Worm (Caenorhabditis elegans) whole organism, L4 larva: ENCODE data around the gene eng-1.

ENCODE experiments used
- F44E2.7 ChIP-seq: fragments of 200-800 bp; sonication (Bioruptor generic); IDR thresholded peaks from 2 replicates; pipeline ENCODE4 v2.1.2; 2022; ENCODE audit warnings: missing genetic modification characterization, missing compliant biosample characterization
- ceh-28 ChIP-seq: fragments of 150-350 bp; optimal IDR thresholded peaks from 2 replicates; lab custom pipeline; 2014; ENCODE audit warnings: missing biosample characterization, missing genetic modification reagents, missing genetic modification characterization
- ceh-82 ChIP-seq: sonication (generic microtip); optimal IDR thresholded peaks from 2 replicates; lab custom pipeline; 2017; ENCODE audit warnings: missing biosample characterization, missing genetic modification characterization
- daf-8 ChIP-seq: fragments of 200-800 bp; sonication (Bioruptor generic); IDR thresholded peaks from 2 replicates; pipeline ENCODE4 v1.3.6; 2022; ENCODE audit warnings: missing genetic modification characterization, missing compliant biosample characterization
- lin-13 ChIP-seq: fragments of 150-350 bp; optimal IDR thresholded peaks from 2 replicates; lab custom pipeline; 2014; ENCODE audit warnings: missing biosample characterization, missing genetic modification reagents, missing genetic modification characterization
- lin-39 ChIP-seq: fragments of 150-350 bp; optimal IDR thresholded peaks from 2 replicates; lab custom pipeline; 2014; ENCODE audit warnings: missing biosample characterization, missing genetic modification reagents, missing genetic modification characterization
- mdl-1 ChIP-seq, 2 experiments: fragments of 150-350 bp in 1 of 2; sonication (generic microtip) in 1 of 2; optimal IDR thresholded peaks; 2 replicates each; lab custom pipeline; 2014 to 2017; ENCODE audit warnings: missing biosample characterization in 2 of 2, missing genetic modification characterization in 2 of 2
- nhr-41 ChIP-seq: fragments of 200-800 bp; sonication (Bioruptor generic); IDR thresholded peaks from 2 replicates; pipeline ENCODE4 v1.3.6; 2022; ENCODE audit warnings: missing genetic modification reagents, missing genetic modification characterization, missing compliant biosample characterization
- nhr-77 ChIP-seq: fragments of 150-350 bp; optimal IDR thresholded peaks from 2 replicates; lab custom pipeline; 2014; ENCODE audit warnings: missing biosample characterization, missing genetic modification characterization
- pha-4 ChIP-seq, 2 experiments: fragments of 150-350 bp in 1 of 2; fragments of 200-800 bp in 1 of 2; sonication (Bioruptor generic) in 1 of 2; IDR thresholded peaks in 1 of 2; optimal IDR thresholded peaks in 1 of 2; 2 replicates each; pipeline versions ENCODE4 v1.3.6 to Lab custom; 2014 to 2022; ENCODE audit warnings: missing genetic modification characterization in 2 of 2, missing genetic modification reagents in 2 of 2, missing biosample characterization in 1 of 2, missing compliant biosample characterization in 1 of 2
- pqm-1 ChIP-seq: sonication (generic microtip); optimal IDR thresholded peaks from 2 replicates; lab custom pipeline; 2017; ENCODE audit warnings: missing biosample characterization, missing genetic modification characterization
- saeg-2 ChIP-seq: fragments of 200-800 bp; sonication (Bioruptor generic); IDR thresholded peaks from 2 replicates; pipeline ENCODE4 v1.3.6; 2022; ENCODE audit warnings: missing genetic modification reagents, missing genetic modification characterization, missing compliant biosample characterization
- unc-39 ChIP-seq: sonication (generic microtip); optimal IDR thresholded peaks from 2 replicates; lab custom pipeline; 2017; ENCODE audit warnings: missing biosample characterization, missing genetic modification characterization

- TF ChIP-seq mdl-1 (tag; optimal IDR thresholded peaks at IDR 0.05; lab: Kevin White, UChicago), result no peak
- TF ChIP-seq lin-13, result no peak
- TF ChIP-seq nhr-41, result no peak
- no peak for TF ChIP-seq unc-39 (tag; lab: Kevin White, UChicago)
- TF ChIP-seq nhr-77, result no peak
- no peak for TF ChIP-seq ceh-82 (tag; lab: Kevin White, UChicago)
- no peak for TF ChIP-seq pha-4 (GFP tag; IDR thresholded peaks at IDR 0.05; lab: Robert Waterston, UW)
- TF ChIP-seq pha-4 (tag; optimal IDR thresholded peaks at IDR 0.05; lab: Kevin White, UChicago), result no peak
- TF ChIP-seq daf-8 (GFP tag; lab: Robert Waterston, UW), result no peak
- TF ChIP-seq pqm-1, result no peak
- TF ChIP-seq saeg-2 (GFP tag; lab: Robert Waterston, UW), result no peak
- no peak for TF ChIP-seq lin-39 (tag; lab: Kevin White, UChicago)
- TF ChIP-seq F44E2.7, result no peak
- TF ChIP-seq ceh-28, result no peak
These were observed 34.3 kb upstream of the eng-1 start for ce11 chrIII:5902558-5902957.
